Worm (Caenorhabditis elegans) whole organism, mixed stage, embryonic: ENCODE measurements around the gene meg-1.
A peak's percentile ranks its signal among the peaks of the same experiment; 100 is the strongest.

Experiments
- M03D4.4 ChIP-seq: sonication (generic microtip); optimal IDR thresholded peaks from 2 replicates; lab custom pipeline; 2017; ENCODE audit warnings: mild to moderate bottlenecking, missing genetic modification characterization, missing compliant biosample characterization
- bed-3 ChIP-seq: fragments of 200-800 bp; sonication (Bioruptor generic); optimal IDR thresholded peaks from 3 replicates; lab custom pipeline; 2018; ENCODE audit warnings: mild to moderate bottlenecking, missing genetic modification characterization, moderate library complexity, missing compliant biosample characterization
- ceh-83 ChIP-seq: fragments of 200-800 bp; sonication (Bioruptor generic); optimal IDR thresholded peaks from 2 replicates; lab custom pipeline; 2018; ENCODE audit warnings: mild to moderate bottlenecking, missing genetic modification characterization, missing compliant biosample characterization
- ces-1 ChIP-seq: fragments of 150-350 bp; optimal IDR thresholded peaks from 2 replicates; lab custom pipeline; 2014; ENCODE audit warnings: missing biosample characterization, missing genetic modification reagents, missing genetic modification characterization
- cnd-1 ChIP-seq: fragments of 200-800 bp; sonication (Bioruptor generic); optimal IDR thresholded peaks from 2 replicates; lab custom pipeline; 2018; ENCODE audit warnings: mild to moderate bottlenecking, missing genetic modification characterization, missing compliant biosample characterization
- drap-1 ChIP-seq: fragments of 200-800 bp; sonication (Bioruptor generic); optimal IDR thresholded peaks from 3 replicates; lab custom pipeline; 2018; ENCODE audit warnings: mild to moderate bottlenecking, missing genetic modification characterization, missing compliant biosample characterization
- elt-1 ChIP-seq: sonication (generic microtip); optimal IDR thresholded peaks from 2 replicates; lab custom pipeline; 2017; ENCODE audit warnings: missing genetic modification characterization, mild to moderate bottlenecking, missing compliant biosample characterization, antibody characterized with exemption, moderate library complexity, borderline replicate concordance; ENCODE audit not compliant: insufficient read depth
- elt-3 ChIP-seq: fragments of 150-350 bp; optimal IDR thresholded peaks from 2 replicates; lab custom pipeline; 2014; ENCODE audit warnings: missing biosample characterization, missing genetic modification characterization
- flh-1 ChIP-seq: fragments of 200-800 bp; sonication (Bioruptor generic); optimal IDR thresholded peaks from 2 replicates; lab custom pipeline; 2018; ENCODE audit warnings: mild to moderate bottlenecking, missing genetic modification characterization, moderate library complexity, missing compliant biosample characterization
- ham-2 ChIP-seq: fragments of 200-800 bp; sonication (Bioruptor generic); optimal IDR thresholded peaks from 2 replicates; lab custom pipeline; 2018; ENCODE audit warnings: mild to moderate bottlenecking, missing genetic modification characterization, missing compliant biosample characterization
- hlh-1 ChIP-seq: fragments of 150-350 bp; optimal IDR thresholded peaks from 2 replicates; lab custom pipeline; 2014; ENCODE audit warnings: missing biosample characterization, missing genetic modification reagents, missing genetic modification characterization
- lin-13 ChIP-seq: fragments of 150-350 bp; optimal IDR thresholded peaks from 2 replicates; lab custom pipeline; 2014; ENCODE audit warnings: missing biosample characterization, missing genetic modification characterization
- lin-32 ChIP-seq: fragments of 200-800 bp; sonication (Bioruptor generic); optimal IDR thresholded peaks from 2 replicates; lab custom pipeline; 2018; ENCODE audit warnings: mild to moderate bottlenecking, missing genetic modification characterization, missing compliant biosample characterization
- lsy-2 ChIP-seq: fragments of 150-350 bp; optimal IDR thresholded peaks from 2 replicates; lab custom pipeline; 2014; ENCODE audit warnings: missing biosample characterization, missing genetic modification characterization
- mab-5 ChIP-seq: fragments of 150-350 bp; optimal IDR thresholded peaks from 2 replicates; lab custom pipeline; 2014; ENCODE audit warnings: missing biosample characterization, missing genetic modification characterization
- mep-1 ChIP-seq: fragments of 150-350 bp; optimal IDR thresholded peaks from 2 replicates; lab custom pipeline; 2017; ENCODE audit warnings: missing biosample characterization, missing genetic modification reagents, missing genetic modification characterization, inconsistent platforms
- mls-2 ChIP-seq: sonication (generic microtip); optimal IDR thresholded peaks from 2 replicates; lab custom pipeline; 2016; ENCODE audit warnings: mild to moderate bottlenecking, missing genetic modification characterization, moderate library complexity, missing compliant biosample characterization
- nhr-12 ChIP-seq: fragments of 150-350 bp; optimal IDR thresholded peaks from 2 replicates; lab custom pipeline; 2014; ENCODE audit warnings: missing biosample characterization, missing genetic modification characterization
- nhr-2 ChIP-seq: fragments of 150-350 bp; optimal IDR thresholded peaks from 2 replicates; lab custom pipeline; 2014; ENCODE audit warnings: missing biosample characterization, missing genetic modification characterization
- nhr-237 ChIP-seq: fragments of 150-350 bp; optimal IDR thresholded peaks from 2 replicates; lab custom pipeline; 2014; ENCODE audit warnings: missing biosample characterization, missing genetic modification characterization
- nhr-28 ChIP-seq: fragments of 150-350 bp; optimal IDR thresholded peaks from 2 replicates; lab custom pipeline; 2014; ENCODE audit warnings: missing biosample characterization, missing genetic modification characterization
- nhr-76 ChIP-seq: sonication (generic microtip); optimal IDR thresholded peaks from 2 replicates; lab custom pipeline; 2017; ENCODE audit warnings: missing biosample characterization, missing genetic modification characterization
- pha-4 ChIP-seq: fragments of 150-350 bp; optimal IDR thresholded peaks from 2 replicates; lab custom pipeline; 2018; ENCODE audit warnings: missing biosample characterization, missing genetic modification reagents, missing genetic modification characterization
- sem-2 ChIP-seq: fragments of 200-800 bp; sonication (Bioruptor generic); optimal IDR thresholded peaks from 2 replicates; lab custom pipeline; 2018; ENCODE audit warnings: mild to moderate bottlenecking, missing genetic modification characterization, missing compliant biosample characterization
- sptf-1 ChIP-seq: sonication (generic microtip); optimal IDR thresholded peaks from 2 replicates; lab custom pipeline; 2017; ENCODE audit warnings: mild to moderate bottlenecking, missing genetic modification characterization, moderate library complexity, missing compliant biosample characterization
- unc-120 ChIP-seq: sonication (generic microtip); optimal IDR thresholded peaks from 2 replicates; lab custom pipeline; 2017; ENCODE audit warnings: missing genetic modification characterization, missing compliant biosample characterization; ENCODE audit not compliant: poor library complexity, severe bottlenecking
- unc-62 ChIP-seq: fragments of 150-350 bp; optimal IDR thresholded peaks from 2 replicates; lab custom pipeline; 2014; ENCODE audit warnings: missing biosample characterization, missing genetic modification reagents, missing genetic modification characterization
- zip-8 ChIP-seq: fragments of 150-350 bp; optimal IDR thresholded peaks from 2 replicates; lab custom pipeline; 2014; ENCODE audit warnings: missing biosample characterization, missing genetic modification characterization
- ztf-11 ChIP-seq: fragments of 150-350 bp; optimal IDR thresholded peaks from 2 replicates; lab custom pipeline; 2014; ENCODE audit warnings: missing biosample characterization, missing genetic modification characterization

meg-1 gene

ce11 chrX:13936719-13937118 lies 7.3 kb upstream of the meg-1 start:
- TF ChIP-seq unc-62 (GFP tag; lab: Kevin White, UChicago), result peak; percentile 58
- no peak for TF ChIP-seq cnd-1

ce11 chrX:13934574-13934973 lies 5.1 kb upstream of the meg-1 start, which contains the start of gene elt-3:
Gene elt-3, plus strand, starts transcription at chrX:13934874.
- TF ChIP-seq mab-5 (tag; lab: Kevin White, UChicago) (no peak), elt-3 (tag; lab: Kevin White, UChicago) (no peak), ztf-11 (no peak), sem-2 (GFP tag; lab: Kevin White, UChicago) (no peak), elt-1 (tag; lab: Kevin White, UChicago) (no peak), nhr-12 (no peak), pha-4 (tag; lab: Kevin White, UChicago) (no peak), unc-120 (tag; lab: Kevin White, UChicago) (no peak), nhr-28 (tag; lab: Kevin White, UChicago) (no peak), ceh-83 (GFP tag; lab: Kevin White, UChicago) (no peak), bed-3 (GFP tag; lab: Kevin White, UChicago) (no peak), flh-1 (GFP tag; lab: Kevin White, UChicago) (no peak), sptf-1 (no peak), drap-1 (GFP tag; lab: Kevin White, UChicago) (no peak), lin-13 (tag; lab: Kevin White, UChicago) (no peak), lin-32 (GFP tag; lab: Kevin White, UChicago) (no peak), nhr-237 (no peak), nhr-76 (tag; lab: Kevin White, UChicago) (no peak), unc-62 (GFP tag; lab: Kevin White, UChicago) (no peak), ham-2 (no peak)

ce11 chrX:13928532-13928931 lies 902 bp downstream of the meg-1 start:
- TF ChIP-seq M03D4.4 (tag; lab: Kevin White, UChicago), result no peak
- no peak for TF ChIP-seq unc-120 (tag; lab: Kevin White, UChicago)
- no peak for TF ChIP-seq ham-2
- no peak for TF ChIP-seq unc-62 (GFP tag; lab: Kevin White, UChicago)

DNA sequence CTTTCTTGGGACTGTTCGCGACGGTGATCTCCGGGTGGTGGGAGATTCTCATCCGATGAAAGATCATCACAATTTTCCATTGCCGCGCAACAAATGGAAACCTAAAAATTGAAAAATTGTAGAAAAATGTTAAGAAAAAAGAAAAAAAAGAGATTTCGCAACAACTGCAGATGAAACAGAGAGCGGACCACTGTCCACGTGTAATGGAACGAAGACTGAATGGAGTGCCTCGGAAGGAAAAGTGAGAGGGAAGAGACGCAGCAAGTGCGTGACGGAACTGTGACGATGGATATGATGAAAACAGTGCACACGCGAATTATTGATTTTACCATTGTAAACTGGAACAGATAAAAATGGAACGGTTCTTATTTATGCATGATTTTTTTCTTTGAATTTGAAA lies 3.4 kb downstream of the meg-1 start, which contains the start of gene meg-2:
TSS of gene meg-2 (minus strand) at position 101 of the 400 bp plus-strand sequence.
- no peak for TF ChIP-seq nhr-2 (tag; lab: Kevin White, UChicago)
- TF ChIP-seq sptf-1, result no peak
- TF ChIP-seq mls-2 (tag; lab: Kevin White, UChicago), result no peak
- TF ChIP-seq sem-2 (GFP tag; lab: Kevin White, UChicago), result no peak
- TF ChIP-seq cnd-1, result no peak
- TF ChIP-seq nhr-76 (tag; lab: Kevin White, UChicago), result no peak
- no peak for TF ChIP-seq lsy-2 (tag; lab: Kevin White, UChicago)
- TF ChIP-seq hlh-1 (tag; lab: Kevin White, UChicago), result no peak
- TF ChIP-seq unc-62 (GFP tag; lab: Kevin White, UChicago), result no peak
- no peak for TF ChIP-seq nhr-12
- no peak for TF ChIP-seq mep-1 (tag; lab: Kevin White, UChicago)
- TF ChIP-seq unc-120 (tag; lab: Kevin White, UChicago), result no peak
- no peak for TF ChIP-seq nhr-237

ce11 chrX:13920374-13920986 lies 9.0 kb downstream of the meg-1 start:
- peak; percentile 52 for TF ChIP-seq ces-1 (GFP tag; lab: Kevin White, UChicago)
- TF ChIP-seq zip-8 (tag; lab: Kevin White, UChicago), result no peak
- TF ChIP-seq sptf-1, result no peak
- TF ChIP-seq nhr-237, result peak; percentile 31
- TF ChIP-seq mls-2 (tag; lab: Kevin White, UChicago), result no peak
- TF ChIP-seq unc-120 (tag; lab: Kevin White, UChicago), result no peak
- TF ChIP-seq elt-3 (tag; lab: Kevin White, UChicago), result peak; percentile 51
- TF ChIP-seq mab-5 (tag; lab: Kevin White, UChicago), result no peak
